Worm (Caenorhabditis elegans) whole organism, midembryonic: Measurements from ENCODE around the gene srlf-20.
"Not testable (repeated sequence)": the region's sequence is repeated elsewhere in the genome, so short reads cannot be mapped to it uniquely, and the experiment has no call there.

Experiments used
- T22C8.4 ChIP-seq: fragments of 200-800 bp; sonication (Bioruptor generic); IDR thresholded peaks from 2 replicates; pipeline ENCODE4 v1.3.6; 2022; ENCODE audit warnings: missing genetic modification characterization, missing compliant biosample characterization
- cog-1 ChIP-seq: sonication (generic microtip); optimal IDR thresholded peaks from 2 replicates; lab custom pipeline; 2016; ENCODE audit warnings: missing genetic modification characterization, missing compliant biosample characterization
- flt-1 ChIP-seq: fragments of 200-800 bp; sonication (Bioruptor generic); IDR thresholded peaks from 2 replicates; pipeline ENCODE4 v1.3.6; 2022; ENCODE audit warnings: missing genetic modification characterization, missing compliant biosample characterization
- klf-2 ChIP-seq: fragments of 200-800 bp; sonication (Bioruptor generic); conservative IDR thresholded peaks from 2 replicates; pipeline ENCODE4 v1.3.6; 2022; ENCODE audit warnings: missing genetic modification reagents, missing genetic modification characterization, missing compliant biosample characterization
- med-1 ChIP-seq: sonication (generic microtip); optimal IDR thresholded peaks from 2 replicates; lab custom pipeline; 2017; ENCODE audit warnings: missing genetic modification characterization, mild to moderate bottlenecking, missing compliant biosample characterization, antibody characterized with exemption, missing genetic modification reagents; ENCODE audit not compliant: insufficient read depth
- ref-1 ChIP-seq: fragments of 200-800 bp; sonication (Bioruptor generic); conservative IDR thresholded peaks from 2 replicates; pipeline ENCODE4 v1.3.6; 2022; ENCODE audit warnings: missing genetic modification reagents, missing genetic modification characterization, missing compliant biosample characterization
- tab-1 ChIP-seq: fragments of 200-800 bp; sonication (Bioruptor generic); IDR thresholded peaks from 2 replicates; pipeline ENCODE4 v1.3.6; 2022; ENCODE audit warnings: missing genetic modification characterization, missing compliant biosample characterization
- ztf-23 ChIP-seq: fragments of 200-800 bp; sonication (Bioruptor generic); IDR thresholded peaks from 2 replicates; pipeline ENCODE4 v1.3.6; 2022; ENCODE audit warnings: missing genetic modification reagents, missing genetic modification characterization, missing compliant biosample characterization
- ztf-29 ChIP-seq: fragments of 200-800 bp; sonication (Bioruptor generic); IDR thresholded peaks from 2 replicates; pipeline ENCODE4 v1.3.6; 2022; ENCODE audit warnings: missing genetic modification reagents, missing genetic modification characterization, missing compliant biosample characterization

srlf-20 gene

ce11 chrV:875945-876344, 17.8 kb upstream of the srlf-20 start, which contains the start of gene T02B11.9:
Gene T02B11.9, plus strand, starts transcription at chrV:876245.
- TF ChIP-seq ztf-29 (GFP tag; lab: Robert Waterston, UW) (no peak), tab-1 (GFP tag; lab: Robert Waterston, UW) (no peak), flt-1 (no peak), cog-1 (tag; lab: Kevin White, UChicago) (no peak)

- TF ChIP-seq klf-2 (GFP tag; lab: Robert Waterston, UW) (no peak), ref-1 (GFP tag; lab: Robert Waterston, UW) (no peak), cog-1 (tag; lab: Kevin White, UChicago) (no peak), med-1 (GFP tag; lab: Kevin White, UChicago) (no peak), T22C8.4 (no peak), ztf-23 (GFP tag; lab: Robert Waterston, UW) (no peak), ztf-29 (GFP tag; lab: Robert Waterston, UW) (no peak), tab-1 (GFP tag; lab: Robert Waterston, UW) (no peak), flt-1 (no peak)
Measured at ce11 chrV:878567-878966, 15.2 kb upstream of the srlf-20 start, which contains the start of gene T02B11.8. Gene T02B11.8, minus strand, starts transcription at chrV:878667.

- no peak for TF ChIP-seq ztf-23 (GFP tag; lab: Robert Waterston, UW)
- no peak for TF ChIP-seq ref-1 (GFP tag; lab: Robert Waterston, UW)
- TF ChIP-seq tab-1 (GFP tag; lab: Robert Waterston, UW) = no peak
- no peak for TF ChIP-seq med-1 (GFP tag; lab: Kevin White, UChicago)
- TF ChIP-seq T22C8.4 = no peak
- TF ChIP-seq cog-1 (tag; lab: Kevin White, UChicago) = no peak
- no peak for TF ChIP-seq ztf-29 (GFP tag; lab: Robert Waterston, UW)
- TF ChIP-seq flt-1 = no peak
Measured at ce11 chrV:879171-879570, 14.6 kb upstream of the srlf-20 start, which contains the start of gene srg-53. Gene srg-53, plus strand, starts transcription at chrV:879471.

- TF ChIP-seq ztf-29 (GFP tag; lab: Robert Waterston, UW) (no peak), klf-2 (GFP tag; lab: Robert Waterston, UW) (no peak), tab-1 (GFP tag; lab: Robert Waterston, UW) (no peak), T22C8.4 (no peak), flt-1 (no peak), cog-1 (tag; lab: Kevin White, UChicago) (no peak), med-1 (GFP tag; lab: Kevin White, UChicago) (no peak), ztf-23 (GFP tag; lab: Robert Waterston, UW) (no peak), ref-1 (GFP tag; lab: Robert Waterston, UW) (no peak)
Measured at ce11 chrV:884324-884723, 9.4 kb upstream of the srlf-20 start, which contains the start of gene srj-38. Gene srj-38, minus strand, starts transcription at chrV:884424.

ce11 chrV:889216-889615, 4.6 kb upstream of the srlf-20 start, which contains the start of gene T02B11.6:
Gene T02B11.6, minus strand, starts transcription at chrV:889316.
- TF ChIP-seq ref-1 (GFP tag; lab: Robert Waterston, UW) (no peak), tab-1 (GFP tag; lab: Robert Waterston, UW) (no peak), ztf-29 (GFP tag; lab: Robert Waterston, UW) (no peak), ztf-23 (GFP tag; lab: Robert Waterston, UW) (no peak), klf-2 (GFP tag; lab: Robert Waterston, UW) (no peak), med-1 (GFP tag; lab: Kevin White, UChicago) (no peak), flt-1 (no peak), cog-1 (tag; lab: Kevin White, UChicago) (no peak), T22C8.4 (no peak)

- TF ChIP-seq ref-1 (GFP tag; lab: Robert Waterston, UW) = no peak
- no peak for TF ChIP-seq tab-1 (GFP tag; lab: Robert Waterston, UW)
- TF ChIP-seq ztf-23 (GFP tag; lab: Robert Waterston, UW) = no peak
- no peak for TF ChIP-seq T22C8.4
- no peak for TF ChIP-seq klf-2 (GFP tag; lab: Robert Waterston, UW)
- no peak for TF ChIP-seq ztf-29 (GFP tag; lab: Robert Waterston, UW)
- no peak for TF ChIP-seq cog-1 (tag; lab: Kevin White, UChicago)
- TF ChIP-seq flt-1 = no peak
- no peak for TF ChIP-seq med-1 (GFP tag; lab: Kevin White, UChicago)
Measured at ce11 chrV:890423-890822, 3.3 kb upstream of the srlf-20 start, which contains the start of gene srlf-21. Gene srlf-21, minus strand, starts transcription at chrV:890523.

- TF ChIP-seq flt-1; T22C8.4; med-1 (GFP tag; lab: Kevin White, UChicago): not testable (repeated sequence)
Measured at ce11 chrV:890835-891234, 2.9 kb upstream of the srlf-20 start, which contains the start of gene srlf-22. Gene srlf-22, plus strand, starts transcription at chrV:891135.

ce11 chrV:899087-899486, 5.3 kb downstream of the srlf-20 start, which contains the start of gene nas-32:
Gene nas-32, minus strand, starts transcription at chrV:899187.
- no peak for TF ChIP-seq tab-1 (GFP tag; lab: Robert Waterston, UW)
- no peak for TF ChIP-seq cog-1 (tag; lab: Kevin White, UChicago)
- no peak for TF ChIP-seq T22C8.4
- no peak for TF ChIP-seq flt-1
- TF ChIP-seq ztf-23 (GFP tag; lab: Robert Waterston, UW) = no peak
- no peak for TF ChIP-seq klf-2 (GFP tag; lab: Robert Waterston, UW)
- no peak for TF ChIP-seq ref-1 (GFP tag; lab: Robert Waterston, UW)
- no peak for TF ChIP-seq ztf-29 (GFP tag; lab: Robert Waterston, UW)
- no peak for TF ChIP-seq med-1 (GFP tag; lab: Kevin White, UChicago)

- TF ChIP-seq flt-1 (no peak), tab-1 (GFP tag; lab: Robert Waterston, UW) (no peak), ztf-23 (GFP tag; lab: Robert Waterston, UW) (no peak), med-1 (GFP tag; lab: Kevin White, UChicago) (no peak), cog-1 (tag; lab: Kevin White, UChicago) (no peak), ref-1 (GFP tag; lab: Robert Waterston, UW) (no peak)
Measured at ce11 chrV:903460-903859, 9.7 kb downstream of the srlf-20 start, which contains the start of gene fmo-5. Gene fmo-5, minus strand, starts transcription at chrV:903665.
